Fruit fly (Drosophila melanogaster): ENCODE measurements around the gene mura.

mura gene

dm6 chr3R:9500193-9501051 is 51.2 kb downstream of the mura start (continued):
- TF ChIP-seq Pdp1 (GFP tag; optimal IDR thresholded peaks at IDR 0.05) (peak in 1 of 2 experiments; percentile 55), klu (GFP tag; IDR thresholded peaks at IDR 0.05) (no peak), gem (tag; optimal IDR thresholded peaks at IDR 0.05) (peak; percentile 4), CG2678 (tag; optimal IDR thresholded peaks at IDR 0.05) (no peak), Aef1 (GFP tag; IDR thresholded peaks at IDR 0.05) (no peak), CG15514 (GFP tag; optimal IDR thresholded peaks at IDR 0.05) (peak; percentile 24), z (GFP tag; IDR thresholded peaks at IDR 0.05) (no peak), crol (GFP tag; IDR thresholded peaks at IDR 0.05) (0 out of 2 replicates have a peak, but pooled peaks have one; percentile 6), tx (GFP tag; optimal IDR thresholded peaks at IDR 0.05) (no peak), wdn (GFP tag; IDR thresholded peaks at IDR 0.05) (0 out of 2 replicates have a peak, but pooled peaks have one; percentile 15), CG1529 (GFP tag; optimal IDR thresholded peaks at IDR 0.05) (no peak), E2f2 (GFP tag; IDR thresholded peaks at IDR 0.05) (no peak), CG8388 (GFP tag; optimal IDR thresholded peaks at IDR 0.05) (no peak), vfl (GFP tag; optimal IDR thresholded peaks at IDR 0.05) (no peak), Optix (GFP tag; IDR thresholded peaks at IDR 0.05) (no peak), Hr39 (optimal IDR thresholded peaks at IDR 0.05) (no peak), stc (GFP tag; IDR thresholded peaks at IDR 0.05) (0 out of 2 replicates have a peak, but pooled peaks have one; percentile 24), sob (GFP tag; IDR thresholded peaks at IDR 0.05) (0 out of 2 replicates have a peak, but pooled peaks have one; percentile 26), mam (GFP tag; optimal IDR thresholded peaks at IDR 0.05) (peak; percentile 15), abd-A (tag; optimal IDR thresholded peaks at IDR 0.05) (no peak), shn (GFP tag; optimal IDR thresholded peaks at IDR 0.05) (no peak), sens (GFP tag) (peak; percentile 11), luna (GFP tag; optimal IDR thresholded peaks at IDR 0.05) (no peak), ara (GFP tag; IDR thresholded peaks at IDR 0.05) (no peak), CG13296 (GFP tag; optimal IDR thresholded peaks at IDR 0.05) (no peak), Rfx (GFP tag; IDR thresholded peaks at IDR 0.05) (peak; percentile 43; the same call in 1 of the 2 replicates), az2 (GFP tag; optimal IDR thresholded peaks at IDR 0.05) (no peak), Nf-YB (GFP tag; optimal IDR thresholded peaks at IDR 0.05) (no peak), Xrp1 (GFP tag; IDR thresholded peaks at IDR 0.05) (no peak), CG14441 (GFP tag; IDR thresholded peaks at IDR 0.05) (0 out of 2 replicates have a peak, but pooled peaks have one; percentile 15), CG16779 (GFP tag; IDR thresholded peaks at IDR 0.05) (0 out of 2 replicates have a peak, but pooled peaks have one; percentile 55), bab2 (GFP tag; optimal IDR thresholded peaks at IDR 0.05) (peak; percentile 8), CG18011 (GFP tag; optimal IDR thresholded peaks at IDR 0.05) (no peak), CG9817 (tag; optimal IDR thresholded peaks at IDR 0.05) (peak; percentile 11), Fer3 (tag; optimal IDR thresholded peaks at IDR 0.05) (no peak), Stat92E (GFP tag; optimal IDR thresholded peaks at IDR 0.05) (peak in 1 of 3 experiments; percentile 62), D19B (GFP tag; optimal IDR thresholded peaks at IDR 0.05) (peak; percentile 84), CG34376 (GFP tag; optimal IDR thresholded peaks at IDR 0.05) (no peak), sd (tag; optimal IDR thresholded peaks at IDR 0.05) (peak; percentile 42), ase (GFP tag; IDR thresholded peaks at IDR 0.05) (no peak), vvl (GFP tag; IDR thresholded peaks at IDR 0.05) (no peak), CG1603 (tag; optimal IDR thresholded peaks at IDR 0.05) (no peak), ewg (GFP tag; optimal IDR thresholded peaks at IDR 0.05) (no peak), CG18599 (GFP tag; optimal IDR thresholded peaks at IDR 0.05) (peak; percentile 19), CG32532 (GFP tag; IDR thresholded peaks at IDR 0.05) (no peak), Hr51 (GFP tag; optimal IDR thresholded peaks at IDR 0.05) (no peak), jumu (GFP tag; optimal IDR thresholded peaks at IDR 0.05) (no peak), CG11093 (GFP tag; IDR thresholded peaks at IDR 0.05) (no peak), cwo (GFP tag; optimal IDR thresholded peaks at IDR 0.05) (peak; percentile 34)
